Worm (Caenorhabditis elegans): ENCODE results near the gene gly-1.

gly-1 gene

ce11 chrII:10851110-10851509, 50.9 kb downstream of the gly-1 start (continued):
- TF ChIP-seq unc-55 (GFP tag; optimal IDR thresholded peaks at IDR 0.05) (peak; percentile 34), nhr-25 (tag; optimal IDR thresholded peaks at IDR 0.05) (peak; percentile 87), nhr-129 (tag; optimal IDR thresholded peaks at IDR 0.05) (peak; percentile 87), F13H6.1 (tag; optimal IDR thresholded peaks at IDR 0.05) (peak; percentile 90)

All from whole organism, L2 larva.